Worm (Caenorhabditis elegans) whole organism, L3 larva: Measurements from ENCODE around the gene F07H5.10.
A peak's percentile ranks its signal among the peaks of the same experiment; 100 is the strongest.

Source experiments
- R02D3.7 ChIP-seq: fragments of 150-350 bp; optimal IDR thresholded peaks from 2 replicates; lab custom pipeline; 2014; ENCODE audit warnings: missing biosample characterization, missing genetic modification characterization
- ama-1 ChIP-seq: fragments of 150-350 bp; optimal IDR thresholded peaks from 2 replicates; lab custom pipeline; 2018
- ceh-16 ChIP-seq: sonication (generic microtip); optimal IDR thresholded peaks from 2 replicates; lab custom pipeline; 2017; ENCODE audit warnings: missing biosample characterization, missing genetic modification characterization
- ceh-28 ChIP-seq: fragments of 150-350 bp; optimal IDR thresholded peaks from 2 replicates; lab custom pipeline; 2014; ENCODE audit warnings: missing biosample characterization, missing genetic modification reagents, missing genetic modification characterization
- ceh-82 ChIP-seq: fragments of 150-350 bp; optimal IDR thresholded peaks from 2 replicates; lab custom pipeline; 2014; ENCODE audit warnings: missing biosample characterization, missing genetic modification characterization
- ceh-9 ChIP-seq: sonication (generic microtip); optimal IDR thresholded peaks from 2 replicates; lab custom pipeline; 2018; ENCODE audit warnings: missing biosample characterization, missing genetic modification characterization
- egl-27 ChIP-seq: sonication (generic microtip); optimal IDR thresholded peaks from 4 replicates; lab custom pipeline; 2017; ENCODE audit warnings: missing biosample characterization, missing genetic modification reagents, missing genetic modification characterization
- egl-5 ChIP-seq: fragments of 150-350 bp; optimal IDR thresholded peaks from 2 replicates; lab custom pipeline; 2017; ENCODE audit warnings: missing biosample characterization, missing genetic modification reagents, missing genetic modification characterization, inconsistent platforms
- elt-1 ChIP-seq: fragments of 150-350 bp; optimal IDR thresholded peaks from 2 replicates; lab custom pipeline; 2014; ENCODE audit warnings: missing biosample characterization, missing genetic modification characterization
- elt-2 ChIP-seq: sonication (generic microtip); optimal IDR thresholded peaks from 2 replicates; lab custom pipeline; 2016; ENCODE audit warnings: missing genetic modification reagents, mild to moderate bottlenecking, missing genetic modification characterization, missing compliant biosample characterization
- elt-3 ChIP-seq, 3 experiments: fragments of 150-350 bp in 1 of 3; sonication (generic microtip) in 2 of 3; optimal IDR thresholded peaks; 2 replicates in 2 of 3; 4 replicates in 1 of 3; lab custom pipeline; 2014 to 2017; ENCODE audit warnings: missing biosample characterization in 3 of 3, missing genetic modification characterization in 3 of 3
- eor-1 ChIP-seq, 2 experiments: fragments of 150-350 bp; optimal IDR thresholded peaks; 2 replicates each; lab custom pipeline; 2014 to 2018; ENCODE audit warnings: missing biosample characterization in 2 of 2, missing genetic modification characterization in 2 of 2
- fkh-10 ChIP-seq: sonication (generic microtip); optimal IDR thresholded peaks from 2 replicates; lab custom pipeline; 2017; ENCODE audit warnings: missing biosample characterization, missing genetic modification reagents, missing genetic modification characterization
- fos-1 ChIP-seq: fragments of 150-350 bp; optimal IDR thresholded peaks from 2 replicates; lab custom pipeline; 2014; ENCODE audit warnings: missing biosample characterization, missing genetic modification characterization
- hmg-11 ChIP-seq: sonication (generic microtip); optimal IDR thresholded peaks from 2 replicates; lab custom pipeline; 2016; ENCODE audit warnings: missing genetic modification characterization, missing compliant biosample characterization
- jun-1 ChIP-seq: fragments of 150-350 bp; optimal IDR thresholded peaks from 2 replicates; lab custom pipeline; 2014; ENCODE audit warnings: missing biosample characterization, missing genetic modification reagents, missing genetic modification characterization
- lin-15B ChIP-seq: fragments of 150-350 bp; optimal IDR thresholded peaks from 2 replicates; lab custom pipeline; 2014; ENCODE audit warnings: missing biosample characterization, missing genetic modification characterization
- lin-39 ChIP-seq: fragments of 150-350 bp; optimal IDR thresholded peaks from 2 replicates; lab custom pipeline; 2018; ENCODE audit warnings: missing biosample characterization, missing genetic modification reagents, missing genetic modification characterization
- lsy-12 ChIP-seq: sonication (generic microtip); optimal IDR thresholded peaks from 2 replicates; lab custom pipeline; 2016; ENCODE audit warnings: mild to moderate bottlenecking, missing genetic modification characterization, missing compliant biosample characterization
- mdl-1 ChIP-seq: fragments of 150-350 bp; optimal IDR thresholded peaks from 2 replicates; lab custom pipeline; 2014; ENCODE audit warnings: missing biosample characterization, missing genetic modification characterization
- nhr-11 ChIP-seq: fragments of 150-350 bp; optimal IDR thresholded peaks from 2 replicates; lab custom pipeline; 2014; ENCODE audit warnings: missing biosample characterization, missing genetic modification characterization
- nhr-12 ChIP-seq: fragments of 150-350 bp; optimal IDR thresholded peaks from 2 replicates; lab custom pipeline; 2014; ENCODE audit warnings: missing biosample characterization, missing genetic modification characterization
- nhr-23 ChIP-seq: fragments of 150-350 bp; optimal IDR thresholded peaks from 2 replicates; lab custom pipeline; 2014; ENCODE audit warnings: missing biosample characterization, missing genetic modification reagents, missing genetic modification characterization
- nhr-25 ChIP-seq: sonication (generic microtip); optimal IDR thresholded peaks from 2 replicates; lab custom pipeline; 2017; ENCODE audit warnings: missing biosample characterization, missing genetic modification characterization
- nhr-28 ChIP-seq: fragments of 150-350 bp; optimal IDR thresholded peaks from 2 replicates; lab custom pipeline; 2014; ENCODE audit warnings: missing biosample characterization, missing genetic modification characterization
- nhr-43 ChIP-seq: sonication (generic microtip); optimal IDR thresholded peaks from 2 replicates; lab custom pipeline; 2016; ENCODE audit warnings: mild to moderate bottlenecking, missing genetic modification characterization, missing compliant biosample characterization; ENCODE audit not compliant: poor library complexity, severe bottlenecking
- nhr-76 ChIP-seq: fragments of 150-350 bp; sonication (generic microtip); optimal IDR thresholded peaks from 5 replicates; lab custom pipeline; 2014; ENCODE audit warnings: missing biosample characterization, missing genetic modification characterization
- nhr-77 ChIP-seq: fragments of 150-350 bp; optimal IDR thresholded peaks from 2 replicates; lab custom pipeline; 2014; ENCODE audit warnings: missing biosample characterization, missing genetic modification characterization
- pha-4 ChIP-seq: fragments of 150-350 bp; optimal IDR thresholded peaks from 2 replicates; lab custom pipeline; 2014; ENCODE audit warnings: missing biosample characterization, missing genetic modification reagents, missing genetic modification characterization
- pqm-1 ChIP-seq: fragments of 150-350 bp; optimal IDR thresholded peaks from 2 replicates; lab custom pipeline; 2017; ENCODE audit warnings: missing biosample characterization, missing genetic modification characterization, inconsistent platforms
- sea-2 ChIP-seq: fragments of 150-350 bp; sonication (generic microtip); optimal IDR thresholded peaks from 4 replicates; lab custom pipeline; 2014; ENCODE audit warnings: missing biosample characterization, missing genetic modification reagents, missing genetic modification characterization
- skn-1 ChIP-seq: fragments of 150-350 bp; optimal IDR thresholded peaks from 2 replicates; lab custom pipeline; 2014; ENCODE audit warnings: missing biosample characterization, missing genetic modification characterization
- snpc-4 ChIP-seq: fragments of 150-350 bp; optimal IDR thresholded peaks from 2 replicates; lab custom pipeline; 2014; ENCODE audit warnings: missing biosample characterization, missing genetic modification characterization
- tbx-2 ChIP-seq: sonication (generic microtip); optimal IDR thresholded peaks from 2 replicates; lab custom pipeline; 2016; ENCODE audit warnings: mild to moderate bottlenecking, missing genetic modification characterization, missing compliant biosample characterization
- unc-39 ChIP-seq: sonication (generic microtip); optimal IDR thresholded peaks from 4 replicates; lab custom pipeline; 2017; ENCODE audit warnings: missing biosample characterization, missing genetic modification characterization
- unc-62 ChIP-seq: fragments of 150-350 bp; sonication (generic microtip); optimal IDR thresholded peaks from 4 replicates; lab custom pipeline; 2014; ENCODE audit warnings: missing biosample characterization, missing genetic modification reagents, missing genetic modification characterization
- zag-1 ChIP-seq: fragments of 150-350 bp; optimal IDR thresholded peaks from 2 replicates; lab custom pipeline; 2014; ENCODE audit warnings: missing biosample characterization, missing genetic modification characterization
- ztf-11 ChIP-seq: fragments of 150-350 bp; optimal IDR thresholded peaks from 2 replicates; lab custom pipeline; 2014; ENCODE audit warnings: missing biosample characterization, missing genetic modification characterization
- ztf-4 ChIP-seq: fragments of 150-350 bp; optimal IDR thresholded peaks from 2 replicates; lab custom pipeline; 2014; ENCODE audit warnings: missing biosample characterization, missing genetic modification characterization

The F07H5.10 gene

ce11 chrII:8811825-8812224, 3.4 kb upstream of the F07H5.10 start:
- no peak for TF ChIP-seq nhr-76 (tag; lab: Kevin White, UChicago)
- no peak for TF ChIP-seq nhr-11 (tag; lab: Kevin White, UChicago)
- no peak for TF ChIP-seq egl-27 (tag; lab: Kevin White, UChicago)
- no peak for TF ChIP-seq nhr-12 (tag; lab: Kevin White, UChicago)
- TF ChIP-seq fos-1 (tag; lab: Kevin White, UChicago) = no peak
- no peak for TF ChIP-seq ztf-4 (tag; lab: Kevin White, UChicago)
- no peak for TF ChIP-seq nhr-77
- TF ChIP-seq lin-39 = peak; percentile 23
- TF ChIP-seq nhr-25 (tag; lab: Kevin White, UChicago) = peak; percentile 3
- TF ChIP-seq ama-1 = peak; percentile 91
- no peak for TF ChIP-seq pqm-1 (tag; lab: Kevin White, UChicago)
- TF ChIP-seq ceh-16 (tag; lab: Kevin White, UChicago) = no peak
- TF ChIP-seq nhr-43 (tag; lab: Kevin White, UChicago) = peak; percentile 9
- TF ChIP-seq, all 47 proteins: peak for 4

ce11 chrII:8810679-8811413, 2.5 kb upstream of the F07H5.10 start, which contains the start of the genes F46C5.9 and rer-1:
Gene F46C5.9 (minus strand): TSS chrII:8810729.
Gene rer-1 (plus strand): TSS chrII:8811370.
- TF ChIP-seq fkh-10 (GFP tag; lab: Kevin White, UChicago) (no peak), ceh-82 (no peak), nhr-23 (tag; lab: Kevin White, UChicago) (peak; percentile 7), pqm-1 (tag; lab: Kevin White, UChicago) (no peak), elt-2 (tag; lab: Kevin White, UChicago) (no peak), zag-1 (tag; lab: Kevin White, UChicago) (no peak), jun-1 (tag; lab: Kevin White, UChicago) (no peak), pha-4 (tag; lab: Kevin White, UChicago) (peak; percentile 66)

- TF ChIP-seq lin-39 (no peak), ztf-11 (tag; lab: Kevin White, UChicago) (no peak), elt-2 (tag; lab: Kevin White, UChicago) (peak; percentile 6)
These were observed 1.5 kb downstream of the F07H5.10 start, which contains the start of gene pho-13 for ce11 chrII:8806921-8807320. Gene pho-13 (minus strand): TSS chrII:8807021.

ce11 chrII:8800830-8801229, 7.6 kb downstream of the F07H5.10 start, which contains the start of gene appg-2:
Gene appg-2 (plus strand): TSS chrII:8801130.
- TF ChIP-seq ceh-9 (no peak), fos-1 (tag; lab: Kevin White, UChicago) (no peak), pqm-1 (tag; lab: Kevin White, UChicago) (no peak), ztf-11 (tag; lab: Kevin White, UChicago) (no peak)

- peak; percentile 47 for TF ChIP-seq lin-39
- TF ChIP-seq zag-1 (tag; lab: Kevin White, UChicago) = no peak
- peak; percentile 86 for TF ChIP-seq unc-62 (GFP tag; lab: Kevin White, UChicago)
- no peak for TF ChIP-seq ceh-16 (tag; lab: Kevin White, UChicago)
- no peak for TF ChIP-seq nhr-23 (tag; lab: Kevin White, UChicago)
- no peak for TF ChIP-seq lsy-12 (tag; lab: Kevin White, UChicago)
- TF ChIP-seq ztf-11 (tag; lab: Kevin White, UChicago) = no peak
- no peak for TF ChIP-seq unc-39 (tag; lab: Kevin White, UChicago)
These were observed 8.7 kb downstream of the F07H5.10 start for ce11 chrII:8799725-8800124.

DNA sequence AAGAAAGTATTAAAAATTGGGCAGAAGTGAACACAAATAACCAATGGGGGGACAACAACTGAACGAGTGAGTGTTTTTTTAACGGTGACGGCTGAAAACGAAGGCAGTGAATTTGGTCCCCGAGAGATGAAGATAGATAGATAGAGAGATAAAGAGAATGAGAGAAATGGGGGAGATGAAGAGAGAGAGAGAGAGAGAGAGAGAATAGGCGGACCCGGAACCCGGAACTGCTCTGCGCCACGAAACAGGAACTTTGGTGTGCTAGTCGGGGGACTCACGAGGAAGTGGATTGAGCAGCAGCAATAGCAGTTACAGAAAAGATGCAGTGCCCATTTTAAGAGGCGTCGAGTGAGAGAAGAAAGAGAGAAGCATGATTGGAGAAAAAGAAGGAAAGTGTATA, 12.0 kb downstream of the F07H5.10 start:
- TF ChIP-seq lin-15B = peak; percentile 12
- TF ChIP-seq nhr-28 (tag; lab: Kevin White, UChicago) = no peak
- TF ChIP-seq unc-39 (tag; lab: Kevin White, UChicago) = no peak
- no peak for TF ChIP-seq elt-3 (tag; optimal IDR thresholded peaks at IDR 0.05; lab: Kevin White, UChicago)
- TF ChIP-seq eor-1 (tag; optimal IDR thresholded peaks at IDR 0.05; lab: Kevin White, UChicago) = no peak
- TF ChIP-seq nhr-76 (tag; lab: Kevin White, UChicago) = no peak
- TF ChIP-seq zag-1 (tag; lab: Kevin White, UChicago) = no peak
- no peak for TF ChIP-seq egl-27 (tag; lab: Kevin White, UChicago)
- no peak for TF ChIP-seq skn-1
- TF ChIP-seq pha-4 (tag; lab: Kevin White, UChicago) = no peak
- TF ChIP-seq sea-2 (GFP tag; lab: Kevin White, UChicago) = no peak
- no peak for TF ChIP-seq nhr-12 (tag; lab: Kevin White, UChicago)
- peak; percentile 78 for TF ChIP-seq egl-5 (tag; lab: Kevin White, UChicago)
- TF ChIP-seq hmg-11 = peak; percentile 56
- TF ChIP-seq tbx-2 (tag; lab: Kevin White, UChicago) = peak; percentile 91
- no peak for TF ChIP-seq elt-2 (tag; lab: Kevin White, UChicago)
- no peak for TF ChIP-seq lsy-12 (tag; lab: Kevin White, UChicago)
- no peak for TF ChIP-seq ceh-28
- TF ChIP-seq elt-1 = no peak
- no peak for TF ChIP-seq nhr-23 (tag; lab: Kevin White, UChicago)
- TF ChIP-seq snpc-4 (tag; lab: Kevin White, UChicago) = peak; percentile 14
- TF ChIP-seq ama-1 = no peak
- peak; percentile 84 for TF ChIP-seq lin-39
- TF ChIP-seq R02D3.7 (tag; lab: Kevin White, UChicago) = peak; percentile 35
- TF ChIP-seq nhr-77 = no peak
- TF ChIP-seq mdl-1 (tag; lab: Kevin White, UChicago) = peak; percentile 50
- TF ChIP-seq jun-1 (tag; lab: Kevin White, UChicago) = no peak
- TF ChIP-seq ztf-4 (tag; lab: Kevin White, UChicago) = no peak
